Worm (Caenorhabditis elegans) whole organism, L4 larva: ENCODE results near the gene F42C5.6.

ENCODE experiments used
- D1046.2 ChIP-seq: fragments of 200-800 bp; sonication (Bioruptor generic); IDR thresholded peaks from 2 replicates; pipeline ENCODE4 v1.3.6; 2022; ENCODE audit warnings: missing genetic modification characterization, missing compliant biosample characterization
- R02D3.7 ChIP-seq: fragments of 150-350 bp; sonication (generic microtip); optimal IDR thresholded peaks from 3 replicates; lab custom pipeline; 2014; ENCODE audit warnings: missing biosample characterization, missing genetic modification characterization
- T26A8.4 ChIP-seq: fragments of 200-800 bp; sonication (Bioruptor generic); IDR thresholded peaks from 2 replicates; pipeline ENCODE4 v1.3.6; 2022; ENCODE audit warnings: missing genetic modification characterization, missing compliant biosample characterization
- Y48G9A.11 ChIP-seq: fragments of 200-800 bp; sonication (Bioruptor generic); IDR thresholded peaks from 2 replicates; pipeline ENCODE4 v1.3.6; 2022; ENCODE audit warnings: missing genetic modification reagents, missing genetic modification characterization, missing compliant biosample characterization
- Y5F2A.4 ChIP-seq: fragments of 200-800 bp; sonication (Bioruptor generic); optimal IDR thresholded peaks from 2 replicates; lab custom pipeline; 2018; ENCODE audit warnings: mild to moderate bottlenecking, missing genetic modification characterization, missing compliant biosample characterization
- ZK337.2 ChIP-seq: fragments of 200-800 bp; sonication (Bioruptor generic); IDR thresholded peaks from 2 replicates; pipeline ENCODE4 v1.3.6; 2022; ENCODE audit warnings: missing genetic modification reagents, missing genetic modification characterization, missing compliant biosample characterization
- aly-2 ChIP-seq: sonication (generic microtip); optimal IDR thresholded peaks from 2 replicates; lab custom pipeline; 2018; ENCODE audit warnings: missing biosample characterization, missing genetic modification characterization
- ceh-20 ChIP-seq: fragments of 200-800 bp; sonication (Bioruptor generic); IDR thresholded peaks from 2 replicates; pipeline ENCODE4 v1.3.6; 2022; ENCODE audit warnings: missing genetic modification reagents, missing genetic modification characterization, missing compliant biosample characterization
- ceh-28 ChIP-seq: fragments of 150-350 bp; optimal IDR thresholded peaks from 2 replicates; lab custom pipeline; 2014; ENCODE audit warnings: missing biosample characterization, missing genetic modification reagents, missing genetic modification characterization
- ceh-44 ChIP-seq: fragments of 200-800 bp; sonication (Bioruptor generic); IDR thresholded peaks from 2 replicates; pipeline ENCODE4 v1.3.6; 2022; ENCODE audit warnings: missing genetic modification reagents, missing genetic modification characterization, missing compliant biosample characterization
- daf-16 ChIP-seq, 3 experiments: sonication (generic microtip); optimal IDR thresholded peaks; 2 replicates each; lab custom pipeline; 2016 to 2017; ENCODE audit warnings: missing genetic modification characterization in 3 of 3, missing genetic modification reagents in 3 of 3, mild to moderate bottlenecking in 2 of 3, missing compliant biosample characterization in 2 of 3, missing biosample characterization in 1 of 3, moderate library complexity in 1 of 3
- dmd-9 ChIP-seq: fragments of 200-800 bp; sonication (Bioruptor generic); IDR thresholded peaks from 2 replicates; pipeline ENCODE4 v1.3.6; 2022; ENCODE audit warnings: missing genetic modification reagents, missing genetic modification characterization, missing compliant biosample characterization
- duxl-1 ChIP-seq: sonication (generic microtip); optimal IDR thresholded peaks from 2 replicates; lab custom pipeline; 2016; ENCODE audit warnings: mild to moderate bottlenecking, missing genetic modification characterization, moderate library complexity, missing compliant biosample characterization; ENCODE audit not compliant: poor library complexity
- egl-43 ChIP-seq: fragments of 200-800 bp; sonication (Bioruptor generic); IDR thresholded peaks from 2 replicates; pipeline ENCODE4 v1.3.6; 2022; ENCODE audit warnings: missing genetic modification reagents, missing genetic modification characterization, missing compliant biosample characterization
- hlh-11 ChIP-seq: fragments of 200-800 bp; sonication (Bioruptor generic); optimal IDR thresholded peaks from 2 replicates; lab custom pipeline; 2018; ENCODE audit warnings: mild to moderate bottlenecking, missing genetic modification characterization, missing compliant biosample characterization
- hlh-30 ChIP-seq: sonication (generic microtip); optimal IDR thresholded peaks from 2 replicates; lab custom pipeline; 2017; ENCODE audit warnings: antibody characterized with exemption, mild to moderate bottlenecking, missing genetic modification characterization, missing compliant biosample characterization; ENCODE audit not compliant: insufficient read depth
- hmg-1.1 ChIP-seq: fragments of 200-800 bp; sonication (Bioruptor generic); IDR thresholded peaks from 2 replicates; pipeline ENCODE4 v1.3.6; 2022; ENCODE audit warnings: missing genetic modification reagents, missing genetic modification characterization, missing compliant biosample characterization
- jun-1 ChIP-seq: fragments of 150-350 bp; optimal IDR thresholded peaks from 2 replicates; lab custom pipeline; 2014; ENCODE audit warnings: missing biosample characterization, missing genetic modification reagents, missing genetic modification characterization
- lim-7 ChIP-seq: fragments of 200-800 bp; sonication (Bioruptor generic); IDR thresholded peaks from 2 replicates; pipeline ENCODE4 v1.3.6; 2022; ENCODE audit warnings: missing genetic modification characterization, missing compliant biosample characterization
- lin-1 ChIP-seq: fragments of 200-800 bp; sonication (Bioruptor generic); IDR thresholded peaks from 2 replicates; pipeline ENCODE4 v1.3.6; 2022; ENCODE audit warnings: missing genetic modification reagents, missing genetic modification characterization, missing compliant biosample characterization
- lin-15B ChIP-seq: fragments of 150-350 bp; sonication (generic microtip); optimal IDR thresholded peaks from 3 replicates; lab custom pipeline; 2014; ENCODE audit warnings: missing biosample characterization, missing genetic modification characterization
- lin-29 ChIP-seq: fragments of 200-800 bp; sonication (Bioruptor generic); IDR thresholded peaks from 2 replicates; pipeline ENCODE4 v1.3.6; 2022; ENCODE audit warnings: missing genetic modification reagents, missing genetic modification characterization, missing compliant biosample characterization
- lin-38 ChIP-seq: fragments of 200-800 bp; sonication (Bioruptor generic); IDR thresholded peaks from 2 replicates; pipeline ENCODE4 v1.3.6; 2022; ENCODE audit warnings: missing genetic modification reagents, missing genetic modification characterization, missing compliant biosample characterization
- lir-3 ChIP-seq: sonication (generic microtip); optimal IDR thresholded peaks from 2 replicates; lab custom pipeline; 2016; ENCODE audit warnings: mild to moderate bottlenecking, missing genetic modification characterization, missing compliant biosample characterization
- lsy-2 ChIP-seq, 2 experiments: fragments of 150-350 bp in 1 of 2; sonication (generic microtip) in 1 of 2; optimal IDR thresholded peaks; 2 replicates each; lab custom pipeline; 2014 to 2017; ENCODE audit warnings: missing biosample characterization in 2 of 2, missing genetic modification characterization in 2 of 2
- madf-5 ChIP-seq, 2 experiments: fragments of 200-800 bp; sonication (Bioruptor generic); IDR thresholded peaks; 2 replicates each; pipeline ENCODE4 v1.3.6; 2022; ENCODE audit warnings: missing compliant biosample characterization in 2 of 2, missing genetic modification characterization in 2 of 2
- mdl-1 ChIP-seq, 2 experiments: fragments of 150-350 bp in 1 of 2; sonication (generic microtip) in 1 of 2; optimal IDR thresholded peaks; 2 replicates each; lab custom pipeline; 2014 to 2017; ENCODE audit warnings: missing biosample characterization in 2 of 2, missing genetic modification characterization in 2 of 2
- mdt-29 ChIP-seq: fragments of 200-800 bp; sonication (Bioruptor generic); IDR thresholded peaks from 2 replicates; pipeline ENCODE4 v1.3.6; 2022; ENCODE audit warnings: missing genetic modification reagents, missing genetic modification characterization, missing compliant biosample characterization
- mxl-2 ChIP-seq: fragments of 200-800 bp; sonication (Bioruptor generic); conservative IDR thresholded peaks from 2 replicates; pipeline ENCODE4 v1.3.6; 2022; ENCODE audit warnings: missing genetic modification reagents, missing genetic modification characterization, missing compliant biosample characterization
- mxl-3 ChIP-seq: fragments of 200-800 bp; sonication (Bioruptor generic); optimal IDR thresholded peaks from 2 replicates; lab custom pipeline; 2018; ENCODE audit warnings: mild to moderate bottlenecking, missing genetic modification characterization, missing compliant biosample characterization
- nhr-237 ChIP-seq: sonication (generic microtip); optimal IDR thresholded peaks from 2 replicates; lab custom pipeline; 2017; ENCODE audit warnings: missing biosample characterization, missing genetic modification characterization
- nhr-25 ChIP-seq: sonication (generic microtip); optimal IDR thresholded peaks from 2 replicates; lab custom pipeline; 2017; ENCODE audit warnings: missing genetic modification characterization, mild to moderate bottlenecking, missing compliant biosample characterization, antibody characterized with exemption, moderate library complexity, borderline replicate concordance; ENCODE audit not compliant: insufficient read depth
- nhr-41 ChIP-seq: fragments of 200-800 bp; sonication (Bioruptor generic); IDR thresholded peaks from 2 replicates; pipeline ENCODE4 v1.3.6; 2022; ENCODE audit warnings: missing genetic modification reagents, missing genetic modification characterization, missing compliant biosample characterization
- nhr-42 ChIP-seq: fragments of 200-800 bp; sonication (Bioruptor generic); IDR thresholded peaks from 2 replicates; pipeline ENCODE4 v1.3.6; 2022; ENCODE audit warnings: missing genetic modification characterization, missing compliant biosample characterization
- nhr-77 ChIP-seq: fragments of 150-350 bp; optimal IDR thresholded peaks from 2 replicates; lab custom pipeline; 2014; ENCODE audit warnings: missing biosample characterization, missing genetic modification characterization
- php-3 ChIP-seq: fragments of 200-800 bp; sonication (Bioruptor generic); IDR thresholded peaks from 2 replicates; pipeline ENCODE4 v1.3.6; 2022; ENCODE audit warnings: missing genetic modification reagents, missing genetic modification characterization, missing compliant biosample characterization
- saeg-2 ChIP-seq: fragments of 200-800 bp; sonication (Bioruptor generic); IDR thresholded peaks from 2 replicates; pipeline ENCODE4 v1.3.6; 2022; ENCODE audit warnings: missing genetic modification reagents, missing genetic modification characterization, missing compliant biosample characterization
- snpc-1.2 ChIP-seq: fragments of 200-800 bp; sonication (Bioruptor generic); IDR thresholded peaks from 2 replicates; pipeline ENCODE4 v1.3.6; 2022; ENCODE audit warnings: missing genetic modification reagents, missing genetic modification characterization, missing compliant biosample characterization
- spr-1 ChIP-seq: sonication (generic microtip); optimal IDR thresholded peaks from 2 replicates; lab custom pipeline; 2016; ENCODE audit warnings: mild to moderate bottlenecking, missing genetic modification characterization, missing compliant biosample characterization
- tra-1 ChIP-seq: fragments of 200-800 bp; sonication (Bioruptor generic); IDR thresholded peaks from 2 replicates; pipeline ENCODE4 v1.3.6; 2022; ENCODE audit warnings: missing genetic modification reagents, missing genetic modification characterization, missing compliant biosample characterization
- unc-62 ChIP-seq, 3 experiments: fragments of 150-350 bp in 1 of 3; sonication (generic microtip); optimal IDR thresholded peaks in 2 of 3; peaks in 1 of 3; 1 replicate in 1 of 3; 2 replicates in 2 of 3; lab custom pipeline; 2014 to 2017; ENCODE audit warnings: missing biosample characterization in 3 of 3, missing genetic modification characterization in 3 of 3, missing genetic modification reagents in 3 of 3, missing genotype in 1 of 3
- vab-7 ChIP-seq: fragments of 200-800 bp; sonication (Bioruptor generic); IDR thresholded peaks from 2 replicates; pipeline ENCODE4 v1.3.6; 2022; ENCODE audit warnings: missing genetic modification reagents, missing genetic modification characterization, missing compliant biosample characterization
- zip-11 ChIP-seq: fragments of 200-800 bp; sonication (Bioruptor generic); IDR thresholded peaks from 2 replicates; pipeline ENCODE4 v1.3.6; 2022; ENCODE audit warnings: missing genetic modification characterization, missing compliant biosample characterization
- ztf-11 ChIP-seq: fragments of 150-350 bp; optimal IDR thresholded peaks from 2 replicates; lab custom pipeline; 2014; ENCODE audit warnings: missing biosample characterization, missing genetic modification characterization

F42C5.6 gene

ce11 chrIV:7308974-7309373, at the start of gene F42C5.6:
TSS of gene F42C5.6 (minus strand) at chrIV:7309074.
- TF ChIP-seq unc-62 (GFP tag; optimal IDR thresholded peaks at IDR 0.05 in 1 of 2; lab: Kevin White, UChicago) (no peak), unc-62 (tag; optimal IDR thresholded peaks at IDR 0.05; lab: Kevin White, UChicago) (no peak), mxl-3 (GFP tag; lab: Kevin White, UChicago) (no peak), ztf-11 (tag; lab: Kevin White, UChicago) (no peak), jun-1 (tag; lab: Kevin White, UChicago) (no peak), ZK337.2 (GFP tag; lab: Robert Waterston, UW) (no peak), php-3 (GFP tag; lab: Robert Waterston, UW) (no peak), R02D3.7 (tag; lab: Kevin White, UChicago) (no peak), aly-2 (tag; lab: Kevin White, UChicago) (no peak), ceh-28 (tag; lab: Kevin White, UChicago) (no peak), nhr-42 (GFP tag; lab: Robert Waterston, UW) (no peak)

- TF ChIP-seq Y5F2A.4 (no peak), mxl-2 (GFP tag; lab: Robert Waterston, UW) (no peak), mdl-1 (tag; optimal IDR thresholded peaks at IDR 0.05; lab: Kevin White, UChicago) (no peak)
Observed at ce11 chrIV:7346751-7347150, 37.9 kb upstream of the F42C5.6 start, which contains the start of gene daf-42. TSS of gene daf-42 (minus strand) at chrIV:7346851.

ce11 chrIV:7344020-7344419, 35.1 kb upstream of the F42C5.6 start:
- TF ChIP-seq nhr-77 (peak; percentile 6), duxl-1 (tag; lab: Kevin White, UChicago) (peak; percentile 60), lsy-2 (tag; optimal IDR thresholded peaks at IDR 0.05; lab: Kevin White, UChicago) (no peak), mdl-1 (tag; optimal IDR thresholded peaks at IDR 0.05; lab: Kevin White, UChicago) (peak in 1 of 2 experiments; percentile 32), ceh-28 (tag; lab: Kevin White, UChicago) (no peak), vab-7 (GFP tag; lab: Robert Waterston, UW) (peak; percentile 61; the same call in 1 of the 2 replicates), egl-43 (peak; percentile 88; the same call in 1 of the 2 replicates), mdt-29 (GFP tag; lab: Robert Waterston, UW) (peak; percentile 34; the same call in 1 of the 2 replicates), lir-3 (tag; lab: Kevin White, UChicago) (no peak), lin-29 (GFP tag; lab: Robert Waterston, UW) (no peak), spr-1 (tag; lab: Kevin White, UChicago) (no peak), hmg-1.1 (GFP tag; lab: Robert Waterston, UW) (peak; percentile 40; the same call in 1 of the 2 replicates), lin-38 (no peak), ZK337.2 (GFP tag; lab: Robert Waterston, UW) (peak; percentile 38; the same call in 1 of the 2 replicates), hlh-11 (tag; lab: Kevin White, UChicago) (peak; percentile 9), Y48G9A.11 (GFP tag; lab: Robert Waterston, UW) (peak; percentile 26; the same call in 1 of the 2 replicates), lin-15B (tag; lab: Kevin White, UChicago) (no peak), ceh-20 (GFP tag; lab: Robert Waterston, UW) (0 out of 2 replicates have a peak, but pooled peaks have one; percentile 36), zip-11 (GFP tag; lab: Robert Waterston, UW) (0 out of 2 replicates have a peak, but pooled peaks have one; percentile 35), ceh-44 (peak; percentile 68), saeg-2 (GFP tag; lab: Robert Waterston, UW) (no peak), nhr-237 (no peak), T26A8.4 (GFP tag; lab: Robert Waterston, UW) (peak; percentile 63), daf-16 (GFP tag; optimal IDR thresholded peaks at IDR 0.05; lab: Kevin White, UChicago) (no peak), daf-16 (tag; optimal IDR thresholded peaks at IDR 0.05; lab: Kevin White, UChicago) (no peak), hlh-30 (no peak), nhr-25 (tag; lab: Kevin White, UChicago) (no peak), snpc-1.2 (peak; percentile 83), tra-1 (peak; percentile 51; the same call in 1 of the 2 replicates), D1046.2 (peak; percentile 65; the same call in 1 of the 2 replicates), lim-7 (GFP tag; lab: Robert Waterston, UW) (peak; percentile 92), lin-1 (GFP tag; lab: Robert Waterston, UW) (no peak), madf-5 (GFP tag; IDR thresholded peaks at IDR 0.05; lab: Robert Waterston, UW) (peak in 1 of 2 experiments; percentile 74; a peak in 1 of 4 replicates), dmd-9 (GFP tag; lab: Robert Waterston, UW) (peak; percentile 37; the same call in 1 of the 2 replicates), nhr-41 (GFP tag; lab: Robert Waterston, UW) (peak; percentile 48; the same call in 1 of the 2 replicates)
